Worm (Caenorhabditis elegans): Measurements from ENCODE around the gene M02E1.4.
"Not testable (repeated sequence)": the region's sequence is repeated elsewhere in the genome, so short reads cannot be mapped to it uniquely, and the experiment has no call there.

Gene M02E1.4

ce11 chrX:312908-313307 lies at the start of gene M02E1.4:
Gene M02E1.4, plus strand, starts transcription at chrX:313274.
- TF ChIP-seq elt-2 (tag; optimal IDR thresholded peaks at IDR 0.05), result peak; percentile 65
- TF ChIP-seq nhr-77 (tag; optimal IDR thresholded peaks at IDR 0.05), result no peak
- TF ChIP-seq pha-4 (tag; optimal IDR thresholded peaks at IDR 0.05), result peak; percentile 45
- peak; percentile 70 for TF ChIP-seq pqm-1 (tag; optimal IDR thresholded peaks at IDR 0.05)

- TF ChIP-seq zag-1 (tag; optimal IDR thresholded peaks at IDR 0.05) (no peak), fkh-10 (GFP tag; optimal IDR thresholded peaks at IDR 0.05) (no peak), daf-12 (tag; optimal IDR thresholded peaks at IDR 0.05) (no peak), unc-62 (GFP tag; optimal IDR thresholded peaks at IDR 0.05) (no peak), ztf-11 (tag; optimal IDR thresholded peaks at IDR 0.05) (no peak), tbx-2 (tag; optimal IDR thresholded peaks at IDR 0.05) (no peak), ceh-28 (tag; optimal IDR thresholded peaks at IDR 0.05) (peak; percentile 78)
Observed at ce11 chrX:271509-271908, 41.6 kb upstream of the M02E1.4 start.

ce11 chrX:273912-274311 lies 39.2 kb upstream of the M02E1.4 start, which contains the start of gene Y108F1.5:
Gene Y108F1.5, minus strand, starts transcription at chrX:274012.
- not testable (repeated sequence) for TF ChIP-seq nhr-28, ceh-82, nhr-67 (tag; optimal IDR thresholded peaks at IDR 0.05)

ce11 chrX:286116-286515 lies 27.0 kb upstream of the M02E1.4 start, which contains the start of gene Y47C4A.1:
Gene Y47C4A.1, minus strand, starts transcription at chrX:286216.
- TF ChIP-seq nhr-11, ztf-11, lin-39 (tag; optimal IDR thresholded peaks at IDR 0.05): not testable (repeated sequence)

DNA sequence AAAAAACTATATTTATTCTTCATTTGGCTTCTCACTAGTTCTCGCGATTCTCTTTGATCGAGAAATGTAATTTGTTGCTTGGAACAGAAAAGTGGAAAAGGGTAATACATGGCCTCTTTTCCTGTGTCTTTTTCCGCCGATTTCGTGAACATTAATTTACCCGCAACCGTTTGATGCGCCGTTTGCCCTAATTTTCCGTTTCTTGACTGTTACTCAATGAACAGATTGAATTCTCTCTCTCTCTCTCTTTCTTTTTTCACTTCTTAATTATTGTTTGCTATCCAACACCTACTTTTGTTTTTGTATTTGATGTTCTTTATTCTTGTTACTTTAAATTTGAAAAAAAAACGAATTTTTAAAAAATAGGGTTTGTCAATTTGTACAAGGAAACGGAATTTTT lies 17.3 kb upstream of the M02E1.4 start:
- TF ChIP-seq egl-5 (tag; optimal IDR thresholded peaks at IDR 0.05), result no peak
- TF ChIP-seq elt-2 (tag; optimal IDR thresholded peaks at IDR 0.05), result no peak
- TF ChIP-seq lin-15B (tag; optimal IDR thresholded peaks at IDR 0.05), result no peak
- peak; percentile 50 for TF ChIP-seq nhr-23 (tag; optimal IDR thresholded peaks at IDR 0.05)

DNA sequence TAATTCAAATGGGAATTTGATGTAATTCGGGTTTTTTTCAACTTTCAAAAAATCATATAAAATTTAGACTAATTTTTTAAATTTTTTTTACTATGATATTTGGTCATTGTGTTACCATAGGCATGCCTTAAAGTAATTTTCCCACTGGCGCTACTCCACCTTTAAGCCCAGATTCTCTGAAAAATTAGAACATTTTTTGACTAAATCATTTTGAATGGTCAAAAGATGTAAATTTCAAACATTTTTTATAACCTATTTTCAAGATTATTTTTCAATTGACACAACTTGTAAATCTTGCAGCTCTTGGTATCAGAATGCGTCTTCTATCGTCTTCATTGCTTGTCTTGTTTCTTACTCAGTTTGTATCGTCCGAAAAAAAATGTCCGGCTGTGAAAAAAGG lies 16.1 kb upstream of the M02E1.4 start, which contains the start of gene R57.2:
TSS of gene R57.2 (plus strand) at position 301 of the 400 bp plus-strand sequence.
- TF ChIP-seq nhr-25 (tag; optimal IDR thresholded peaks at IDR 0.05), result no peak
- no peak for TF ChIP-seq nhr-76 (tag; optimal IDR thresholded peaks at IDR 0.05)
- TF ChIP-seq fkh-10 (GFP tag; optimal IDR thresholded peaks at IDR 0.05), result no peak
- TF ChIP-seq nhr-237 (tag; optimal IDR thresholded peaks at IDR 0.05), result no peak
- TF ChIP-seq elt-2 (tag; optimal IDR thresholded peaks at IDR 0.05), result no peak
- TF ChIP-seq mml-1 (tag; optimal IDR thresholded peaks at IDR 0.05), result no peak
- no peak for TF ChIP-seq nhr-77 (tag; optimal IDR thresholded peaks at IDR 0.05)
- no peak for TF ChIP-seq ceh-9 (tag; optimal IDR thresholded peaks at IDR 0.05)
- TF ChIP-seq hmg-11 (tag; optimal IDR thresholded peaks at IDR 0.05), result no peak

ce11 chrX:299090-299489 lies 14.0 kb upstream of the M02E1.4 start:
- TF ChIP-seq elt-3 (tag; optimal IDR thresholded peaks at IDR 0.05) (no peak), ceh-9 (tag; optimal IDR thresholded peaks at IDR 0.05) (no peak), nhr-25 (tag; optimal IDR thresholded peaks at IDR 0.05) (no peak), elt-2 (tag; optimal IDR thresholded peaks at IDR 0.05) (peak; percentile 83), fkh-10 (GFP tag; optimal IDR thresholded peaks at IDR 0.05) (no peak), nhr-76 (tag; optimal IDR thresholded peaks at IDR 0.05) (no peak), fos-1 (tag; optimal IDR thresholded peaks at IDR 0.05) (no peak), nfya-1 (tag; optimal IDR thresholded peaks at IDR 0.05; ENCODE audit: insufficient read depth) (no peak), lin-15B (tag; optimal IDR thresholded peaks at IDR 0.05) (no peak), hmg-11 (tag; optimal IDR thresholded peaks at IDR 0.05) (no peak), nhr-237 (tag; optimal IDR thresholded peaks at IDR 0.05) (no peak), unc-62 (GFP tag; optimal IDR thresholded peaks at IDR 0.05) (no peak), aly-2 (tag; optimal IDR thresholded peaks at IDR 0.05) (no peak), snpc-4 (tag; optimal IDR thresholded peaks at IDR 0.05) (no peak), pqm-1 (tag; optimal IDR thresholded peaks at IDR 0.05) (peak; percentile 75), fkh-2 (tag; optimal IDR thresholded peaks at IDR 0.05) (no peak), ztf-11 (tag; optimal IDR thresholded peaks at IDR 0.05) (no peak), nhr-12 (tag; optimal IDR thresholded peaks at IDR 0.05) (no peak)

All from whole organism, L3 larva.